Comparison of ENCODE assay signal across 4 fruit fly cellular contexts in the genomic region with DNA sequence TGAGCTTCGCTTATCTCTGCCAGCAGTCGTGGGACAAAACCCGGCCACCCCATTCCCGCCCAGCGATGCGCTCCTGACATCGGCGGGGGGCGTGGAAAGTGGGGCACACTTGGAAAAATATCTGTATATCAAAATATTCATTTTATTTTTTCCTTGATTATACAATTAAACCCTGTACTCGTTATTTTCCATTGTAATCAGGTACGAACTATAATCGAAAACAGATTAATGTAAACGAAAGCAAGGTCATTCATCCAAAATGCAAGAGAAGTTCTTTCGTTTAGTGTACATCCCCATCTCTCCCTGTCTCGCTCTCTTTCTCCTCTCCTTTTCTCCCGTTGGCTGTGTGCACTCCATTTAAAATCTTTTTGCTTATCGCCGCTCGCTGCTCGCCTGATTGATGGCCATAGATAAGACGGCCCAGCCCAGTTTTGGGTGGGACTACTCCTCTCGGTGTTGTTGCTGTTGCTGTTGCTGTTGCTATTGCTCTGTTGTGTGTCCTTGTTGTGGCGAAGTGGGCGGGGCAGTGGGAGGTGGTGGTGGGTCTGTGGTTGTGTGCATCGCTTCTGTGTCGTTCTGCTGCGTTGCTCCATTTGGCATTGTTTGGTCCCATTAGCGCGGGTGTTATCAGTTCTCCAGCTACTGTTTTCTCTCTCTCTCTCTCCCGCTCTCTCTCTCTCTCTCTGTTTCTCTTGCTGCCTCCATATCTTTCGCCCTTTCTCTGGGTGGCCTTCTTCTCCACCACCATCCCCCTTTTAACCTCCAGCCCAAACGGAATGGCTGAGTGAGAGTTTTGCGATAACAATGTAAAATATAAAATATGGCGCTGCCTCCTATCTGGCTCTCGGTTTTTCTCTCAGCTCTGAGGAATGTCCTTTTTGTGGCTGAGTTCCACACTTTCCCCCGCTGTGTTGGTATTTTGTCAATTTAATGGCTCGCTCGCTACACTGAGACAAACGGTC.
TF ChIP-seq lines count a peak whose summit lies in the region.

No protein-coding gene starts in this region.

TF ChIP-seq in whole organism, embryonic, 481 proteins besides CTCF, POLR2A, EP300 and RAD21 (continued from another document and continues in another):
- TF ChIP-seq chif (GFP tag; optimal IDR thresholded peaks at IDR 0.05; lab: Kevin White, UChicago) (peak; percentile 72 to 80), fd96Cb (tag; optimal IDR thresholded peaks at IDR 0.05; lab: Kevin White, UChicago) (peak; percentile 86), ken (GFP tag; IDR thresholded peaks at IDR 0.05; lab: Robert Waterston, UW) (peak; percentile 75), Ada2b (GFP tag; IDR thresholded peaks at IDR 0.05; lab: Robert Waterston, UW) (peak; percentile 76), CG10147 (GFP tag; optimal IDR thresholded peaks at IDR 0.05; lab: Kevin White, UChicago) (peak; percentile 61), twi (tag; optimal IDR thresholded peaks at IDR 0.05; lab: Kevin White, UChicago) (peak; percentile 44), CG15011 (GFP tag; optimal IDR thresholded peaks at IDR 0.05; lab: Kevin White, UChicago) (peak; percentile 63), aop (GFP tag; IDR thresholded peaks at IDR 0.05; lab: Robert Waterston, UW) (no peak), pita (GFP tag; optimal IDR thresholded peaks at IDR 0.05; lab: Kevin White, UChicago) (no peak), stc (GFP tag; IDR thresholded peaks at IDR 0.05; lab: Robert Waterston, UW) (peak; percentile 65), tna (GFP tag; IDR thresholded peaks at IDR 0.05; lab: Robert Waterston, UW; ENCODE audit: partially characterized antibody) (no peak), chm (GFP tag; IDR thresholded peaks at IDR 0.05; lab: Robert Waterston, UW) (no peak; the same call in 1 of the 2 replicates), Sox102F (GFP tag; optimal IDR thresholded peaks at IDR 0.05; lab: Kevin White, UChicago) (peak; percentile 89), Xrp1 (GFP tag; IDR thresholded peaks at IDR 0.05; lab: Robert Waterston, UW) (peak; percentile 92), CG12769 (tag; optimal IDR thresholded peaks at IDR 0.05; lab: Kevin White, UChicago) (peak; percentile 89), CG6813 (GFP tag; optimal IDR thresholded peaks at IDR 0.05; lab: Kevin White, UChicago) (peak; percentile 75), MBD-R2 (GFP tag; IDR thresholded peaks at IDR 0.05; lab: Robert Waterston, UW) (peak; percentile 34; the same call in 1 of the 2 replicates), gcm (GFP tag; optimal IDR thresholded peaks at IDR 0.05; lab: Kevin White, UChicago) (peak; percentile 71), sqz (GFP tag; optimal IDR thresholded peaks at IDR 0.05; lab: Kevin White, UChicago) (peak; percentile 51), CG30020 (tag; optimal IDR thresholded peaks at IDR 0.05; lab: Kevin White, UChicago) (no peak), grn (GFP tag; optimal IDR thresholded peaks at IDR 0.05; lab: Kevin White, UChicago) (peak; percentile 98), sr (GFP tag; IDR thresholded peaks at IDR 0.05; lab: Robert Waterston, UW) (no peak), bigmax (GFP tag; optimal IDR thresholded peaks at IDR 0.05; lab: Kevin White, UChicago) (no peak), Camta (GFP tag; optimal IDR thresholded peaks at IDR 0.05; lab: Kevin White, UChicago) (peak; percentile 67), CG4707 (GFP tag; optimal IDR thresholded peaks at IDR 0.05; lab: Kevin White, UChicago) (peak; percentile 53), CG30431 (GFP tag; optimal IDR thresholded peaks at IDR 0.05; lab: Kevin White, UChicago) (peak; percentile 58), esg (GFP tag; conservative IDR thresholded peaks at IDR 0.05; lab: Robert Waterston, UW) (peak; percentile 61), salm (tag; optimal IDR thresholded peaks at IDR 0.05; lab: Kevin White, UChicago) (peak; percentile 74), ssp (GFP tag; IDR thresholded peaks at IDR 0.05; lab: Robert Waterston, UW) (peak; percentile 57), HLH3B (GFP tag; IDR thresholded peaks at IDR 0.05; lab: Robert Waterston, UW) (peak; percentile 63)

TF ChIP-seq in whole organism, prepupa, 60 proteins besides CTCF, POLR2A, EP300 and RAD21 (continued from another document and continues in another):
- peak; percentile 63 for TF ChIP-seq Sox15 (GFP tag; optimal IDR thresholded peaks at IDR 0.05; lab: Kevin White, UChicago)
- TF ChIP-seq CG10631 (GFP tag; optimal IDR thresholded peaks at IDR 0.05; lab: Kevin White, UChicago) = peak; percentile 76
- peak; percentile 72 for TF ChIP-seq fd59A (GFP tag; optimal IDR thresholded peaks at IDR 0.05; lab: Kevin White, UChicago)
- TF ChIP-seq CG8319 (GFP tag; optimal IDR thresholded peaks at IDR 0.05; lab: Kevin White, UChicago) = peak; percentile 58
- peak; percentile 71 for TF ChIP-seq CG34406 (GFP tag; optimal IDR thresholded peaks at IDR 0.05; lab: Kevin White, UChicago)
- TF ChIP-seq CG11294 (GFP tag; IDR thresholded peaks at IDR 0.05; lab: Robert Waterston, UW) = peak; percentile 59; the same call in 1 of the 2 replicates
- TF ChIP-seq Blimp-1 (GFP tag; optimal IDR thresholded peaks at IDR 0.05; lab: Kevin White, UChicago) = peak; percentile 28
- peak; percentile 14 to 59 for TF ChIP-seq ss (GFP tag; optimal IDR thresholded peaks at IDR 0.05; lab: Kevin White, UChicago)
- peak; percentile 74 for TF ChIP-seq net (GFP tag; optimal IDR thresholded peaks at IDR 0.05; lab: Kevin White, UChicago)
- peak; percentile 86 for TF ChIP-seq CG31627 (GFP tag; optimal IDR thresholded peaks at IDR 0.05; lab: Kevin White, UChicago)
- TF ChIP-seq CG16779 (tag; optimal IDR thresholded peaks at IDR 0.05; lab: Kevin White, UChicago) = peak; percentile 15
- TF ChIP-seq eg (GFP tag; IDR thresholded peaks at IDR 0.05; lab: Robert Waterston, UW) = peak; percentile 69
- TF ChIP-seq salr (GFP tag; optimal IDR thresholded peaks at IDR 0.05; lab: Kevin White, UChicago) = peak; percentile 31 to 57
- TF ChIP-seq Met (GFP tag; optimal IDR thresholded peaks at IDR 0.05; lab: Kevin White, UChicago) = peak; percentile 83
- TF ChIP-seq CG8632 (GFP tag; optimal IDR thresholded peaks at IDR 0.05; lab: Kevin White, UChicago) = peak; percentile 66
- TF ChIP-seq acj6 (GFP tag; optimal IDR thresholded peaks at IDR 0.05; lab: Kevin White, UChicago) = peak; percentile 81
- TF ChIP-seq CG3919 (GFP tag; optimal IDR thresholded peaks at IDR 0.05; lab: Kevin White, UChicago) = peak; percentile 81
- peak; percentile 84 for TF ChIP-seq Eip75B (GFP tag; optimal IDR thresholded peaks at IDR 0.05; lab: Kevin White, UChicago)
- TF ChIP-seq CG11762 (GFP tag; optimal IDR thresholded peaks at IDR 0.05; lab: Kevin White, UChicago; ENCODE audit: insufficient read depth) = peak; percentile 63
- TF ChIP-seq CG11902 (GFP tag; optimal IDR thresholded peaks at IDR 0.05; lab: Kevin White, UChicago) = peak; percentile 78
- no peak for TF ChIP-seq CG6854 (GFP tag; optimal IDR thresholded peaks at IDR 0.05; lab: Kevin White, UChicago)
- peak; percentile 76 for TF ChIP-seq CG1621 (tag; optimal IDR thresholded peaks at IDR 0.05; lab: Kevin White, UChicago)
- TF ChIP-seq fkh (GFP tag; optimal IDR thresholded peaks at IDR 0.05; lab: Kevin White, UChicago) = no peak
- peak; percentile 86 for TF ChIP-seq Ets21C (GFP tag; optimal IDR thresholded peaks at IDR 0.05; lab: Kevin White, UChicago)
- TF ChIP-seq esn (GFP tag; optimal IDR thresholded peaks at IDR 0.05; lab: Kevin White, UChicago) = peak; percentile 86
- peak; percentile 78 for TF ChIP-seq Sox102F (GFP tag; optimal IDR thresholded peaks at IDR 0.05; lab: Kevin White, UChicago)
- TF ChIP-seq CG15336 (GFP tag; IDR thresholded peaks at IDR 0.05; lab: Robert Waterston, UW) = peak; percentile 67
- TF ChIP-seq topi (GFP tag; optimal IDR thresholded peaks at IDR 0.05; lab: Kevin White, UChicago) = peak; percentile 81
- TF ChIP-seq achi (GFP tag; optimal IDR thresholded peaks at IDR 0.05; lab: Kevin White, UChicago) = peak; percentile 70
- peak; percentile 80 for TF ChIP-seq CG3032 (tag; optimal IDR thresholded peaks at IDR 0.05; lab: Kevin White, UChicago)

TF ChIP-seq in whole organism, pupa, 21 proteins besides CTCF, POLR2A, EP300 and RAD21 (continued from another document):
- TF ChIP-seq CG9948 (tag; optimal IDR thresholded peaks at IDR 0.05; lab: Kevin White, UChicago) = peak; percentile 82
TF ChIP-seq in whole organism, pupa: peak in this region for 15.

TF ChIP-seq in whole organism, wandering third instar larva, 38 proteins besides CTCF, POLR2A, EP300 and RAD21 (continued from another document):
- peak; percentile 58 for TF ChIP-seq rgr (GFP tag; optimal IDR thresholded peaks at IDR 0.05; lab: Kevin White, UChicago)
- peak; percentile 57 for TF ChIP-seq Sp1 (GFP tag; optimal IDR thresholded peaks at IDR 0.05; lab: Kevin White, UChicago)
- peak; percentile 33 for TF ChIP-seq dmrt93B (GFP tag; optimal IDR thresholded peaks at IDR 0.05; lab: Kevin White, UChicago)
- no peak for TF ChIP-seq Myc (optimal IDR thresholded peaks at IDR 0.05; lab: Kevin White, UChicago)
- TF ChIP-seq OdsH (GFP tag; optimal IDR thresholded peaks at IDR 0.05; lab: Kevin White, UChicago) = peak; percentile 56
- TF ChIP-seq jim (GFP tag; optimal IDR thresholded peaks at IDR 0.05; lab: Kevin White, UChicago) = no peak
- TF ChIP-seq Dif (GFP tag; optimal IDR thresholded peaks at IDR 0.05; lab: Kevin White, UChicago; ENCODE audit: partially characterized antibody) = peak; percentile 42
- no peak for TF ChIP-seq CG9705 (GFP tag; optimal IDR thresholded peaks at IDR 0.05; lab: Kevin White, UChicago)
- TF ChIP-seq brk (GFP tag; optimal IDR thresholded peaks at IDR 0.05; lab: Kevin White, UChicago) = no peak
- TF ChIP-seq Abd-B (GFP tag; optimal IDR thresholded peaks at IDR 0.05; lab: Kevin White, UChicago) = no peak
- no peak for TF ChIP-seq GATAd (GFP tag; optimal IDR thresholded peaks at IDR 0.05; lab: Kevin White, UChicago)
- TF ChIP-seq N (GFP tag; optimal IDR thresholded peaks at IDR 0.05; lab: Kevin White, UChicago) = no peak
- no peak for TF ChIP-seq CrebA (GFP tag; optimal IDR thresholded peaks at IDR 0.05; lab: Kevin White, UChicago; ENCODE audit: borderline replicate concordance)
- TF ChIP-seq sv (GFP tag; optimal IDR thresholded peaks at IDR 0.05; lab: Kevin White, UChicago) = peak; percentile 45
- TF ChIP-seq Mio (GFP tag; optimal IDR thresholded peaks at IDR 0.05; lab: Kevin White, UChicago) = no peak
- no peak for TF ChIP-seq sage (GFP tag; optimal IDR thresholded peaks at IDR 0.05; lab: Kevin White, UChicago)
- no peak for TF ChIP-seq Jra (GFP tag; optimal IDR thresholded peaks at IDR 0.05; lab: Kevin White, UChicago)
TF ChIP-seq in whole organism, wandering third instar larva: peak in this region for 18.
